Worm (Caenorhabditis elegans) whole organism, young adult: Measurements from ENCODE around the gene uncp-18.
A peak's percentile ranks its signal among the peaks of the same experiment; 100 is the strongest.

Source experiments
- B0035.1 ChIP-seq: sonication (generic microtip); optimal IDR thresholded peaks from 2 replicates; lab custom pipeline; 2016; ENCODE audit warnings: missing genetic modification characterization, mild to moderate bottlenecking, missing compliant biosample characterization, missing genotype, missing genetic modification reagents
- B0261.1 ChIP-seq: sonication (generic microtip); optimal IDR thresholded peaks from 2 replicates; lab custom pipeline; 2016; ENCODE audit warnings: mild to moderate bottlenecking, missing genetic modification characterization, moderate library complexity, missing compliant biosample characterization
- B0336.3 ChIP-seq: fragments of 200-800 bp; sonication (Bioruptor generic); IDR thresholded peaks from 2 replicates; pipeline ENCODE4 v1.3.6; 2022; ENCODE audit warnings: missing genetic modification characterization, missing compliant biosample characterization
- F37B4.10 ChIP-seq: fragments of 200-800 bp; sonication (Bioruptor generic); IDR thresholded peaks from 2 replicates; pipeline ENCODE4 v1.3.6; 2022; ENCODE audit warnings: missing genetic modification characterization, missing compliant biosample characterization
- F39B2.1 ChIP-seq: fragments of 200-800 bp; sonication (Bioruptor generic); IDR thresholded peaks from 2 replicates; pipeline ENCODE4 v1.3.6; 2022; ENCODE audit warnings: missing genetic modification reagents, missing genetic modification characterization, missing compliant biosample characterization
- F49E8.2 ChIP-seq: sonication (generic microtip); optimal IDR thresholded peaks from 3 replicates; lab custom pipeline; 2017; ENCODE audit warnings: missing genetic modification characterization, mild to moderate bottlenecking, missing compliant biosample characterization, antibody characterized with exemption, moderate library complexity; ENCODE audit not compliant: insufficient read depth
- F57C9.4 ChIP-seq: sonication (generic microtip); optimal IDR thresholded peaks from 2 replicates; lab custom pipeline; 2017; ENCODE audit warnings: mild to moderate bottlenecking, missing genetic modification characterization, missing compliant biosample characterization
- ZK185.1 ChIP-seq: sonication (generic microtip); optimal IDR thresholded peaks from 2 replicates; lab custom pipeline; 2016; ENCODE audit warnings: mild to moderate bottlenecking, missing genetic modification characterization, missing compliant biosample characterization; ENCODE audit not compliant: poor library complexity, severe bottlenecking
- akir-1 ChIP-seq: fragments of 200-800 bp; sonication (Bioruptor generic); optimal IDR thresholded peaks from 2 replicates; lab custom pipeline; 2018; ENCODE audit warnings: mild to moderate bottlenecking, missing genetic modification characterization, moderate library complexity, missing compliant biosample characterization
- aptf-3 ChIP-seq: fragments of 200-800 bp; sonication (Bioruptor generic); IDR thresholded peaks from 2 replicates; pipeline ENCODE4 v1.3.6; 2022; ENCODE audit warnings: missing genetic modification characterization, missing compliant biosample characterization
- atf-7 ChIP-seq: sonication (generic microtip); optimal IDR thresholded peaks from 2 replicates; lab custom pipeline; 2017; ENCODE audit warnings: mild to moderate bottlenecking, missing genetic modification characterization, missing compliant biosample characterization
- bed-1 ChIP-seq: fragments of 200-800 bp; sonication (Bioruptor generic); IDR thresholded peaks from 2 replicates; pipeline ENCODE4 v1.3.6; 2022; ENCODE audit warnings: missing genetic modification reagents, missing genetic modification characterization, missing compliant biosample characterization
- cebp-1 ChIP-seq, 2 experiments: fragments of 200-800 bp in 1 of 2; sonication (Bioruptor generic) in 1 of 2; sonication (generic microtip) in 1 of 2; IDR thresholded peaks in 1 of 2; optimal IDR thresholded peaks in 1 of 2; 2 replicates each; pipeline versions ENCODE4 v1.3.6 to Lab custom; 2017 to 2022; ENCODE audit warnings: missing compliant biosample characterization in 2 of 2, missing genetic modification characterization in 2 of 2, mild to moderate bottlenecking in 1 of 2, missing genetic modification reagents in 1 of 2, moderate library complexity in 1 of 2
- ceh-100 ChIP-seq: fragments of 200-800 bp; sonication (Bioruptor generic); IDR thresholded peaks from 2 replicates; pipeline ENCODE4 v1.3.6; 2022; ENCODE audit warnings: missing genetic modification reagents, missing genetic modification characterization, missing compliant biosample characterization
- ceh-27 ChIP-seq: fragments of 200-800 bp; sonication (Bioruptor generic); optimal IDR thresholded peaks from 2 replicates; lab custom pipeline; 2018; ENCODE audit warnings: mild to moderate bottlenecking, missing genetic modification characterization, moderate library complexity, missing compliant biosample characterization
- ceh-79 ChIP-seq: sonication (generic microtip); optimal IDR thresholded peaks from 2 replicates; lab custom pipeline; 2017; ENCODE audit warnings: mild to moderate bottlenecking, missing genetic modification characterization, missing compliant biosample characterization
- dpff-1 ChIP-seq: sonication (generic microtip); optimal IDR thresholded peaks from 2 replicates; lab custom pipeline; 2017; ENCODE audit warnings: mild to moderate bottlenecking, missing genetic modification characterization, missing compliant biosample characterization
- dpl-1 ChIP-seq: fragments of 150-350 bp; optimal IDR thresholded peaks from 2 replicates; lab custom pipeline; 2014; ENCODE audit warnings: missing biosample characterization, missing genetic modification reagents, missing genetic modification characterization
- efl-1 ChIP-seq: fragments of 150-350 bp; optimal IDR thresholded peaks from 2 replicates; lab custom pipeline; 2014; ENCODE audit warnings: missing biosample characterization, missing genetic modification reagents, missing genetic modification characterization
- ekl-4 ChIP-seq: fragments of 200-800 bp; sonication (Bioruptor generic); IDR thresholded peaks from 2 replicates; pipeline ENCODE4 v1.3.6; 2022; ENCODE audit warnings: missing genetic modification reagents, missing genetic modification characterization, missing compliant biosample characterization
- hrde-1 ChIP-seq: sonication (generic microtip); optimal IDR thresholded peaks from 2 replicates; lab custom pipeline; 2016; ENCODE audit warnings: missing genetic modification characterization, mild to moderate bottlenecking, missing compliant biosample characterization, moderate library complexity, missing genotype, missing genetic modification reagents, borderline replicate concordance
- hsf-1 ChIP-seq: fragments of 200-800 bp; sonication (Bioruptor generic); IDR thresholded peaks from 2 replicates; pipeline ENCODE4 v1.3.6; 2022; ENCODE audit warnings: missing genetic modification reagents, missing genetic modification characterization, missing compliant biosample characterization
- lag-1 ChIP-seq: fragments of 200-800 bp; sonication (Bioruptor generic); IDR thresholded peaks from 2 replicates; pipeline ENCODE4 v1.3.6; 2022; ENCODE audit warnings: missing genetic modification reagents, missing genetic modification characterization, missing compliant biosample characterization
- let-526 ChIP-seq: fragments of 200-800 bp; sonication (Bioruptor generic); IDR thresholded peaks from 2 replicates; pipeline ENCODE4 v1.3.6; 2022; ENCODE audit warnings: missing genetic modification reagents, missing genetic modification characterization, missing compliant biosample characterization
- let-607 ChIP-seq, 2 experiments: fragments of 200-800 bp in 1 of 2; sonication (Bioruptor generic) in 1 of 2; sonication (generic microtip) in 1 of 2; optimal IDR thresholded peaks; 2 replicates each; lab custom pipeline; 2016 to 2018; ENCODE audit warnings: mild to moderate bottlenecking in 2 of 2, missing compliant biosample characterization in 2 of 2, missing genetic modification characterization in 2 of 2, moderate library complexity in 2 of 2, missing genotype in 1 of 2
- lin-26 ChIP-seq: fragments of 200-800 bp; sonication (Bioruptor generic); IDR thresholded peaks from 2 replicates; pipeline ENCODE4 v1.3.6; 2022; ENCODE audit warnings: missing genetic modification reagents, missing genetic modification characterization, missing compliant biosample characterization
- lin-35 ChIP-seq, 3 experiments: fragments of 150-350 bp in 2 of 3; sonication (generic microtip) in 1 of 3; optimal IDR thresholded peaks; 2 replicates each; lab custom pipeline; 2014 to 2018; ENCODE audit warnings: missing biosample characterization in 3 of 3, missing genetic modification characterization in 3 of 3, missing genetic modification reagents in 3 of 3
- lin-54 ChIP-seq: fragments of 200-800 bp; sonication (Bioruptor generic); optimal IDR thresholded peaks from 2 replicates; lab custom pipeline; 2018; ENCODE audit warnings: mild to moderate bottlenecking, missing genetic modification characterization, missing compliant biosample characterization
- madf-6 ChIP-seq: fragments of 200-800 bp; sonication (Bioruptor generic); IDR thresholded peaks from 2 replicates; pipeline ENCODE4 v1.3.6; 2022; ENCODE audit warnings: missing genetic modification reagents, missing genetic modification characterization, missing compliant biosample characterization
- madf-8 ChIP-seq: fragments of 200-800 bp; sonication (Bioruptor generic); conservative IDR thresholded peaks from 2 replicates; pipeline ENCODE4 v1.3.6; 2022; ENCODE audit warnings: missing genetic modification reagents, missing genetic modification characterization, missing compliant biosample characterization
- mcd-1 ChIP-seq: fragments of 200-800 bp; sonication (Bioruptor generic); IDR thresholded peaks from 2 replicates; pipeline ENCODE4 v1.3.6; 2022; ENCODE audit warnings: missing genetic modification reagents, missing genetic modification characterization, missing compliant biosample characterization
- mel-28 ChIP-seq: sonication (generic microtip); optimal IDR thresholded peaks from 2 replicates; lab custom pipeline; 2016; ENCODE audit warnings: borderline replicate concordance, mild to moderate bottlenecking, missing genetic modification characterization, missing compliant biosample characterization
- nfyb-1 ChIP-seq: fragments of 200-800 bp; sonication (Bioruptor generic); IDR thresholded peaks from 2 replicates; pipeline ENCODE4 v1.3.6; 2022; ENCODE audit warnings: missing genetic modification reagents, missing genetic modification characterization, missing compliant biosample characterization
- repo-1 ChIP-seq: sonication (generic microtip); optimal IDR thresholded peaks from 2 replicates; lab custom pipeline; 2017; ENCODE audit warnings: mild to moderate bottlenecking, missing genetic modification characterization, missing compliant biosample characterization
- snpc-1.1 ChIP-seq: sonication (generic microtip); optimal IDR thresholded peaks from 2 replicates; lab custom pipeline; 2017; ENCODE audit warnings: missing genetic modification characterization, mild to moderate bottlenecking, missing compliant biosample characterization, antibody characterized with exemption, moderate library complexity, missing genotype, missing genetic modification reagents; ENCODE audit not compliant: insufficient read depth
- snpc-1.3 ChIP-seq: sonication (generic microtip); optimal IDR thresholded peaks from 2 replicates; lab custom pipeline; 2017; ENCODE audit warnings: missing genetic modification characterization, mild to moderate bottlenecking, missing compliant biosample characterization, antibody characterized with exemption, moderate library complexity, missing genotype, missing genetic modification reagents; ENCODE audit not compliant: insufficient read depth
- snpc-3.4 ChIP-seq: sonication (generic microtip); optimal IDR thresholded peaks from 2 replicates; lab custom pipeline; 2017; ENCODE audit warnings: missing genetic modification characterization, mild to moderate bottlenecking, missing compliant biosample characterization, antibody characterized with exemption, moderate library complexity, missing genotype, missing genetic modification reagents
- tbp1 ChIP-seq: fragments of 200-800 bp; sonication (Bioruptor generic); optimal IDR thresholded peaks from 2 replicates; lab custom pipeline; 2018; ENCODE audit warnings: mild to moderate bottlenecking, missing genetic modification characterization, missing compliant biosample characterization
- tbx-9 ChIP-seq: sonication (generic microtip); optimal IDR thresholded peaks from 2 replicates; lab custom pipeline; 2016; ENCODE audit warnings: borderline replicate concordance, missing genetic modification characterization, inconsistent platforms, missing compliant biosample characterization
- unc-62 ChIP-seq: fragments of 150-350 bp; optimal IDR thresholded peaks from 2 replicates; lab custom pipeline; 2014; ENCODE audit warnings: missing biosample characterization, missing genetic modification reagents, missing genetic modification characterization
- zfh-2 ChIP-seq: fragments of 200-800 bp; sonication (Bioruptor generic); conservative IDR thresholded peaks from 2 replicates; pipeline ENCODE4 v1.3.6; 2022; ENCODE audit warnings: missing genetic modification reagents, missing genetic modification characterization, missing compliant biosample characterization
- zim-3 ChIP-seq: sonication (generic microtip); optimal IDR thresholded peaks from 2 replicates; lab custom pipeline; 2017; ENCODE audit warnings: mild to moderate bottlenecking, missing genetic modification characterization, moderate library complexity, missing compliant biosample characterization
- ztf-22 ChIP-seq: fragments of 200-800 bp; sonication (Bioruptor generic); optimal IDR thresholded peaks from 2 replicates; lab custom pipeline; 2018; ENCODE audit warnings: mild to moderate bottlenecking, missing genetic modification characterization, moderate library complexity, missing compliant biosample characterization
- ztf-28 ChIP-seq: fragments of 200-800 bp; sonication (Bioruptor generic); IDR thresholded peaks from 2 replicates; pipeline ENCODE4 v1.3.6; 2022; ENCODE audit warnings: missing genetic modification reagents, missing genetic modification characterization, missing compliant biosample characterization

Gene uncp-18

ce11 chrIV:393409-393930 is 3.1 kb downstream of the uncp-18 start, which contains the start of the genes T07A9.15 and nog-1 (continued):
- 0 out of 2 replicates have a peak, but pooled peaks have one; percentile 38 for TF ChIP-seq ceh-100
- no peak for TF ChIP-seq let-526
- peak in 1 of 3 experiments; percentile 6 for TF ChIP-seq lin-35 (GFP tag; optimal IDR thresholded peaks at IDR 0.05; lab: Kevin White, UChicago)
- no peak for TF ChIP-seq B0261.1 (tag; lab: Kevin White, UChicago)
- TF ChIP-seq tbp1 (GFP tag; lab: Kevin White, UChicago), result peak; percentile 20
- peak; percentile 53 for TF ChIP-seq ceh-27 (GFP tag; lab: Kevin White, UChicago)
- no peak for TF ChIP-seq atf-7 (tag; lab: Kevin White, UChicago)
- TF ChIP-seq lag-1, result no peak
- TF ChIP-seq efl-1, result peak; percentile 24
- no peak for TF ChIP-seq F39B2.1

ce11 chrIV:396373-396772 is 6.0 kb downstream of the uncp-18 start, which contains the start of gene rrp-8:
rrp-8 (plus strand) TSS chrIV:396545.
- peak; percentile 30 for TF ChIP-seq B0035.1 (tag; lab: Kevin White, UChicago)
- TF ChIP-seq hsf-1 (GFP tag; lab: Robert Waterston, UW), result no peak
- TF ChIP-seq ekl-4 (GFP tag; lab: Robert Waterston, UW), result peak; percentile 61; the same call in 1 of the 2 replicates
- no peak for TF ChIP-seq unc-62 (GFP tag; lab: Kevin White, UChicago)
- no peak for TF ChIP-seq dpl-1
- TF ChIP-seq ceh-79 (tag; lab: Kevin White, UChicago), result no peak
- no peak for TF ChIP-seq madf-8 (GFP tag; lab: Robert Waterston, UW)
- TF ChIP-seq snpc-1.3 (tag; lab: Kevin White, UChicago), result peak; percentile 52
- TF ChIP-seq madf-6, result peak; percentile 17; the same call in 1 of the 2 replicates
- peak; percentile 57 for TF ChIP-seq snpc-3.4 (tag; lab: Kevin White, UChicago)
- TF ChIP-seq mcd-1 (GFP tag; lab: Robert Waterston, UW), result no peak; the same call in 1 of the 2 replicates
- TF ChIP-seq repo-1, result peak; percentile 26
- peak in 1 of 3 experiments; percentile 32 for TF ChIP-seq lin-35 (GFP tag; optimal IDR thresholded peaks at IDR 0.05; lab: Kevin White, UChicago)
- TF ChIP-seq lag-1, result no peak
- TF ChIP-seq B0336.3 (GFP tag; lab: Robert Waterston, UW), result peak; percentile 32
- no peak for TF ChIP-seq cebp-1 (GFP tag; IDR thresholded peaks at IDR 0.05; lab: Robert Waterston, UW)
- TF ChIP-seq cebp-1 (tag; optimal IDR thresholded peaks at IDR 0.05; lab: Kevin White, UChicago), result peak; percentile 26
- peak; percentile 16 for TF ChIP-seq lin-54 (GFP tag; lab: Kevin White, UChicago)
- TF ChIP-seq mel-28 (tag; lab: Kevin White, UChicago), result no peak
- peak; percentile 51 for TF ChIP-seq snpc-1.1 (tag; lab: Kevin White, UChicago)
- no peak for TF ChIP-seq zim-3 (tag; lab: Kevin White, UChicago)
- peak; percentile 31 for TF ChIP-seq dpff-1
- TF ChIP-seq bed-1 (GFP tag; lab: Robert Waterston, UW), result no peak
- TF ChIP-seq F37B4.10, result no peak
- no peak for TF ChIP-seq let-607 (tag; optimal IDR thresholded peaks at IDR 0.05; lab: Kevin White, UChicago)
- no peak for TF ChIP-seq lin-26 (GFP tag; lab: Robert Waterston, UW)
- TF ChIP-seq tbx-9, result peak; percentile 3
- TF ChIP-seq F49E8.2, result no peak
- peak; percentile 66 for TF ChIP-seq hrde-1 (tag; lab: Kevin White, UChicago)
- no peak for TF ChIP-seq ztf-22 (GFP tag; lab: Kevin White, UChicago)
- TF ChIP-seq zfh-2 (GFP tag; lab: Robert Waterston, UW), result no peak
- TF ChIP-seq ZK185.1, result no peak
- no peak for TF ChIP-seq F57C9.4 (tag; lab: Kevin White, UChicago)
- TF ChIP-seq ztf-28 (GFP tag; lab: Robert Waterston, UW), result no peak
- TF ChIP-seq aptf-3, result no peak
- 0 out of 2 replicates have a peak, but pooled peaks have one; percentile 43 for TF ChIP-seq nfyb-1 (GFP tag; lab: Robert Waterston, UW)
- no peak for TF ChIP-seq akir-1 (GFP tag; lab: Kevin White, UChicago)
